Worm (Caenorhabditis elegans): ENCODE data around the gene ugt-4.
A peak's percentile ranks its signal among the peaks of the same experiment; 100 is the strongest.

ugt-4 gene

ce11 chrV:12754839-12755238 lies 40.3 kb downstream of the ugt-4 start, which contains the start of gene gpa-13 (continued):
- TF ChIP-seq elt-4 (tag; optimal IDR thresholded peaks at IDR 0.05) = no peak

ce11 chrV:12752407-12752806 lies 42.7 kb downstream of the ugt-4 start, which contains the start of gene C15C8.8:
Gene C15C8.8 (minus strand): TSS chrV:12752507.
- TF ChIP-seq pha-2 (tag; optimal IDR thresholded peaks at IDR 0.05) = no peak
- no peak for TF ChIP-seq lim-6 (tag; optimal IDR thresholded peaks at IDR 0.05)
- no peak for TF ChIP-seq T23F11.4 (GFP tag; optimal IDR thresholded peaks at IDR 0.05)
- no peak for TF ChIP-seq che-1 (tag; optimal IDR thresholded peaks at IDR 0.05)
- TF ChIP-seq ceh-2 (tag; optimal IDR thresholded peaks at IDR 0.05) = no peak
- TF ChIP-seq ama-1 (optimal IDR thresholded peaks at IDR 0.05) = no peak
- no peak for TF ChIP-seq sdc-2 (tag; optimal IDR thresholded peaks at IDR 0.05)

- TF ChIP-seq dve-1 (tag; optimal IDR thresholded peaks at IDR 0.05) = no peak
- no peak for TF ChIP-seq lin-11 (tag; optimal IDR thresholded peaks at IDR 0.05)
- no peak for TF ChIP-seq fax-1 (tag; optimal IDR thresholded peaks at IDR 0.05)
- TF ChIP-seq gmeb-2 (tag; optimal IDR thresholded peaks at IDR 0.05) = no peak
- no peak for TF ChIP-seq hlh-15 (tag; optimal IDR thresholded peaks at IDR 0.05)
- TF ChIP-seq ceh-24 (tag; optimal IDR thresholded peaks at IDR 0.05) = no peak
- TF ChIP-seq hlh-6 (tag; optimal IDR thresholded peaks at IDR 0.05) = no peak
- no peak for TF ChIP-seq sdc-2 (tag; optimal IDR thresholded peaks at IDR 0.05)
- TF ChIP-seq tbx-7 (tag; optimal IDR thresholded peaks at IDR 0.05) = no peak
- TF ChIP-seq F13H6.1 (tag; optimal IDR thresholded peaks at IDR 0.05) = no peak
- TF ChIP-seq ceh-34 (tag; optimal IDR thresholded peaks at IDR 0.05) = no peak
- no peak for TF ChIP-seq eyg-1 (tag; optimal IDR thresholded peaks at IDR 0.05)
- no peak for TF ChIP-seq ttx-3 (tag; optimal IDR thresholded peaks at IDR 0.05)
- TF ChIP-seq mec-3 (tag; optimal IDR thresholded peaks at IDR 0.05; ENCODE audit: borderline replicate concordance) = no peak
- no peak for TF ChIP-seq ceh-2 (tag; optimal IDR thresholded peaks at IDR 0.05)
Measured at ce11 chrV:12751495-12752050, 43.6 kb downstream of the ugt-4 start, which contains the start of gene C15C8.6. Gene C15C8.6 (minus strand): TSS chrV:12751545.

ce11 chrV:12749558-12749957 lies 45.6 kb downstream of the ugt-4 start:
- TF ChIP-seq npax-4 (tag; optimal IDR thresholded peaks at IDR 0.05) = no peak
- no peak for TF ChIP-seq ztf-16 (tag; optimal IDR thresholded peaks at IDR 0.05)
- TF ChIP-seq elt-4 (tag; optimal IDR thresholded peaks at IDR 0.05) = no peak

- TF ChIP-seq unc-42 (tag; optimal IDR thresholded peaks at IDR 0.05) (peak; percentile 97), tbx-7 (tag; optimal IDR thresholded peaks at IDR 0.05) (no peak), hlh-13 (GFP tag; optimal IDR thresholded peaks at IDR 0.05) (no peak), ceh-30 (tag; optimal IDR thresholded peaks at IDR 0.05) (no peak)
Measured at ce11 chrV:12747856-12748255, 47.3 kb downstream of the ugt-4 start, which contains the start of gene C15C8.5. Gene C15C8.5 (plus strand): TSS chrV:12748007.

ce11 chrV:12747431-12747830 lies 47.7 kb downstream of the ugt-4 start, which contains the start of gene C15C8.4:
Gene C15C8.4 (minus strand): TSS chrV:12747463.
- TF ChIP-seq hlh-6 (tag; optimal IDR thresholded peaks at IDR 0.05) = no peak
- no peak for TF ChIP-seq lim-6 (tag; optimal IDR thresholded peaks at IDR 0.05)
- no peak for TF ChIP-seq fax-1 (tag; optimal IDR thresholded peaks at IDR 0.05)
- TF ChIP-seq rnt-1 (tag; optimal IDR thresholded peaks at IDR 0.05) = no peak
- no peak for TF ChIP-seq lin-11 (tag; optimal IDR thresholded peaks at IDR 0.05)
- no peak for TF ChIP-seq pros-1 (tag; optimal IDR thresholded peaks at IDR 0.05)
- no peak for TF ChIP-seq gmeb-2 (tag; optimal IDR thresholded peaks at IDR 0.05)
- no peak for TF ChIP-seq C08G9.2 (tag; optimal IDR thresholded peaks at IDR 0.05)

ce11 chrV:12744979-12745378 lies 50.2 kb downstream of the ugt-4 start, which contains the start of gene C15C8.7:
Gene C15C8.7 (minus strand): TSS chrV:12745050.
- TF ChIP-seq lin-11 (tag; optimal IDR thresholded peaks at IDR 0.05) = no peak
- TF ChIP-seq elt-2 (tag; optimal IDR thresholded peaks at IDR 0.05) = peak; percentile 74
- TF ChIP-seq fkh-6 (tag; optimal IDR thresholded peaks at IDR 0.05) = no peak
- no peak for TF ChIP-seq zip-5 (tag; optimal IDR thresholded peaks at IDR 0.05)
- no peak for TF ChIP-seq K09A11.1 (tag; optimal IDR thresholded peaks at IDR 0.05; ENCODE audit: insufficient read depth)
- no peak for TF ChIP-seq Y22D7AL.16 (tag; optimal IDR thresholded peaks at IDR 0.05)
- TF ChIP-seq lim-6 (tag; optimal IDR thresholded peaks at IDR 0.05) = no peak
